Worm (Caenorhabditis elegans): ENCODE measurements around the gene K07B1.4.
A peak's percentile ranks its signal among the peaks of the same experiment; 100 is the strongest.
"Not testable (repeated sequence)": the region's sequence is repeated elsewhere in the genome, so short reads cannot be mapped to it uniquely, and the experiment has no call there.

DNA sequence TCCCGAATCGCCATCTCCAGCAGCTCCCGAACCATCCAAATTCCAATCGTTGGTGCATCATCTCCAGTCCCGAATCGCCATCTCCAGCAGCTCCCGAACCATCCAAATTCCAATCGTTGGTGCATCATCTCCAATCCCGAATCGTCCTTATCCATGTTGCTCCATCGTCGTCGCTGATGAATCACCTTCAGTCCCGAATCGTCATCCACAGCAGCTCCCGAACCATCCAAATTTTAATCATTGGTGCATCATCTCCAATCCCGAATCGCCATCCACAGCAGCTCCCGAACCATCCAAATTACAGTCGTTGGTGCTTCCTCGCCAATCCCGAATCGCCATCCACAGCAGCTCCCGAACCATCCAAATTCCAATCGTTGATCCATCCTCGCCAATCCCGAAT is 10.5 kb downstream of the K07B1.4 start:
- TF ChIP-seq attf-6 (GFP tag; IDR thresholded peaks at IDR 0.05); madf-8 (GFP tag; conservative IDR thresholded peaks at IDR 0.05); unc-130 (GFP tag; optimal IDR thresholded peaks at IDR 0.05); dpl-1 (GFP tag; optimal IDR thresholded peaks at IDR 0.05); pha-4 (tag; optimal IDR thresholded peaks at IDR 0.05); snpc-1.1 (tag; optimal IDR thresholded peaks at IDR 0.05; ENCODE audit: insufficient read depth); B0336.3 (GFP tag; IDR thresholded peaks at IDR 0.05); T26A5.8 (tag; optimal IDR thresholded peaks at IDR 0.05): not testable (repeated sequence)
- TF ChIP-seq sea-2 (GFP tag; IDR thresholded peaks at IDR 0.05) = 0 out of 2 replicates have a peak, but pooled peaks have one; percentile 64

Measured in whole organism, young adult.